Worm (Caenorhabditis elegans): ENCODE data around the gene T04C12.1.

- TF ChIP-seq dao-5 (tag; optimal IDR thresholded peaks at IDR 0.05) (no peak), W03F9.2 (tag; optimal IDR thresholded peaks at IDR 0.05) (no peak)
Observed at ce11 chrV:11027740-11028139, 31.3 kb downstream of the T04C12.1 start.
